Fruit fly (Drosophila melanogaster) whole organism, pupa: Measurements from ENCODE around the gene CG4456.

Source experiments
- CG10348 ChIP-seq: fragments of 200-800 bp; sonication (Bioruptor generic); IDR thresholded peaks from 2 replicates; pipeline ENCODE4 v1.3.6; 2022; ENCODE audit warnings: missing biosample characterization, missing genetic modification characterization
- CG12605 ChIP-seq: fragments of 200-800 bp; sonication (Bioruptor generic); IDR thresholded peaks from 2 replicates; pipeline ENCODE4 v1.3.6; 2022; ENCODE audit warnings: missing biosample characterization, missing genetic modification characterization
- CG13204 ChIP-seq: fragments of 200-800 bp; sonication (Bioruptor generic); optimal IDR thresholded peaks from 2 replicates; lab custom pipeline; 2018; ENCODE audit warnings: missing biosample characterization, mild to moderate bottlenecking, missing genetic modification characterization, moderate library complexity
- CG32121 ChIP-seq: fragments of 200-800 bp; sonication (Bioruptor generic); IDR thresholded peaks from 2 replicates; pipeline ENCODE4 v1.3.6; 2022; ENCODE audit warnings: missing biosample characterization, missing genetic modification characterization
- CG34367 ChIP-seq: fragments of 200-800 bp; sonication (Bioruptor generic); optimal IDR thresholded peaks from 2 replicates; lab custom pipeline; 2018; ENCODE audit warnings: missing biosample characterization, mild to moderate bottlenecking, missing genetic modification characterization
- CG4496 ChIP-seq: fragments of 200-800 bp; sonication (Bioruptor generic); IDR thresholded peaks from 3 replicates; pipeline ENCODE4 v1.3.6; 2022; ENCODE audit warnings: missing biosample characterization, missing genetic modification characterization
- CG8159 ChIP-seq: fragments of 200-800 bp; sonication (Bioruptor generic); optimal IDR thresholded peaks from 3 replicates; lab custom pipeline; 2018; ENCODE audit warnings: missing biosample characterization, mild to moderate bottlenecking, missing genetic modification characterization, moderate library complexity
- CG8301 ChIP-seq: fragments of 200-800 bp; sonication (Bioruptor generic); optimal IDR thresholded peaks from 2 replicates; lab custom pipeline; 2018; ENCODE audit warnings: missing biosample characterization, mild to moderate bottlenecking, missing genetic modification characterization
- EcR ChIP-seq: fragments of 200-800 bp; sonication (Bioruptor generic); optimal IDR thresholded peaks from 3 replicates; lab custom pipeline; 2019; ENCODE audit warnings: missing biosample characterization, missing genetic modification characterization, mild to moderate bottlenecking, moderate library complexity, missing genetic modification reagents
- Ets98B ChIP-seq: fragments of 200-800 bp; sonication (Bioruptor generic); IDR thresholded peaks from 2 replicates; pipeline ENCODE4 v1.3.6; 2022; ENCODE audit warnings: missing biosample characterization, missing genetic modification characterization
- Pif1B ChIP-seq: fragments of 200-800 bp; sonication (Bioruptor generic); optimal IDR thresholded peaks from 3 replicates; lab custom pipeline; 2016; ENCODE audit warnings: missing biosample characterization, missing genetic modification characterization
- fd96Ca ChIP-seq: fragments of 200-800 bp; sonication (Bioruptor generic); IDR thresholded peaks from 3 replicates; pipeline ENCODE4 v1.3.6; 2022; ENCODE audit warnings: missing biosample characterization, missing genetic modification characterization
- rn ChIP-seq: fragments of 200-800 bp; sonication (Bioruptor generic); IDR thresholded peaks from 2 replicates; pipeline ENCODE4 v1.3.6; 2022; ENCODE audit warnings: missing biosample characterization, missing genetic modification characterization

DNA sequence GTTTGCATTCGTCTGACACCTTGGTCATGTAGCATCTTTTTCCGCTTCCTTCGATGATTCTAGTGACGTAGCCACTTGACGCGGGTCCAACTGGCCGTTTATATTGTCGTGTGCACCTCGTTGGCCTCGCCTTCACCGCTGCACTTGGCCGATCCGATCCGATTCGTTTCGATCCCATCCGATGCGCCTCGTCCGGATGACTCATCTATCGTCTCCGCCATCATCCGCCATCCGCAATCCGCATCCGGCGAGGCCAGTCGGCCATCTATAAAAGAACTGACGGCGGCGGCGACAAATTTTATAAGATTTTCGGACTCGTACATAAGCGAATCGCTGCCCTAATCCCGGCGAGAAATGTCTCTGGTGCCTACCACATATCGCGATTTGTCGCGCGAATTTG, 2.6 kb downstream of the CG4456 start, which contains the start of gene CG4461:
- no peak for TF ChIP-seq rn
- no peak for TF ChIP-seq EcR (GFP tag; lab: Kevin White, UChicago)
- TF ChIP-seq CG4496: no peak
- TF ChIP-seq CG8301: no peak
- TF ChIP-seq CG32121: no peak
- TF ChIP-seq CG13204 (GFP tag; lab: Kevin White, UChicago): no peak
- no peak for TF ChIP-seq fd96Ca (GFP tag; lab: Robert Waterston, UW)
- TF ChIP-seq CG12605: no peak
- TF ChIP-seq Pif1B (GFP tag; lab: Kevin White, UChicago): no peak
- no peak for TF ChIP-seq CG8159
- no peak for TF ChIP-seq CG10348 (GFP tag; lab: Robert Waterston, UW)
- TF ChIP-seq Ets98B (GFP tag; lab: Robert Waterston, UW): no peak
- TF ChIP-seq CG34367 (tag; lab: Kevin White, UChicago): no peak
